Worm (Caenorhabditis elegans): ENCODE measurements around the gene srh-69.

DNA sequence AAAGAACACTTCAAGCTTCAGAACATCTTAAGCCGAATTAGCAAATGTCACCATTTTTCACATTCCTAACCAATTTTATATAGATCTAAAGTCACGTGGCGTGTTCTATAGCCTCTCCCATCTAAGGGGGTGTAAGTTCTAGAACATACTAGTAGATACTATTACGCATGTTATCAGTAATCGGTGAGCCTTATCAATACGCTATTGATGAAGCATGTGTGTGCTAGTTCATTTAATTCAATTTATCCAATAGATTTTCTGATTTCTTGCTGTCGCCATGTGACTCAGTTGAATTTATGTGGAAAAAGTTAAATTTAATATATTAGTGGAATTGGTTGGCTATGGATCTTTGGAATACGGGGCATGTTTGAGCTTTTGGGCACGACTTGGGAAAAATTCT is 8.0 kb downstream of the srh-69 start:
- no peak for TF ChIP-seq W03F9.2 (tag; optimal IDR thresholded peaks at IDR 0.05)
- TF ChIP-seq him-1 (tag; optimal IDR thresholded peaks at IDR 0.05) = no peak

Measured in whole organism, L4/young adult.